Worm (Caenorhabditis elegans): ENCODE results near the gene ifd-2.

DNA sequence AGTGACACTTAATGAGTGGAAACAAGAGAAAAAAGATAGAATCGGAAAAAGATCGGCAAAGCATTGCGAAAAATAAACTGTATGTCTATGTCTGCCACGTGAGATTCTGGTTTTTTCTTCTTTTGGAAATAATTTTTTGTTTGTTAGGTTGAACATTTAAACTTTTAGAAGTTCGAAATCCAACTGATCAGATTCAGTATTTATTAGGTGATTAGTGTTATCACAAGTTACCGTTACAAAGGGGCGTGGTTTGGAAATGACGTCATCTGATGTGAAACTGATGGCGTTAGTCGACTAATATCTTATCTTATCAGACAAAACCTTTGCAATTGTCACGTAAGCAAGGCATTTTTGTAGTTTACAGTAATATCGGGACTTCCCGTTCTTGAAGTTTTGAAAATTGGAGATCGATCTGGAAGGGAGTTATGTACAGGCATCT is 48.6 kb upstream of the ifd-2 start:
- no peak for TF ChIP-seq F13H6.1 (tag; optimal IDR thresholded peaks at IDR 0.05)
- no peak for TF ChIP-seq ref-2 (tag; optimal IDR thresholded peaks at IDR 0.05)
- no peak for TF ChIP-seq madf-2 (tag; optimal IDR thresholded peaks at IDR 0.05)
